Fruit fly (Drosophila melanogaster) whole organism, embryonic: Measurements from ENCODE around the gene bsh.
A peak's percentile ranks its signal among the peaks of the same experiment; 100 is the strongest.

Experiments used
- Bdp1 ChIP-seq: fragments of 200-800 bp; sonication (Bioruptor generic); optimal IDR thresholded peaks from 3 replicates; lab custom pipeline; 2016; ENCODE audit warnings: missing biosample characterization, missing genetic modification characterization
- CG10209 ChIP-seq: fragments of 200-800 bp; sonication (Bioruptor generic); optimal IDR thresholded peaks from 3 replicates; lab custom pipeline; 2017; ENCODE audit warnings: missing biosample characterization, mild to moderate bottlenecking, missing genetic modification characterization, missing genetic modification reagents
- CG1024 ChIP-seq: fragments of 200-800 bp; sonication (Bioruptor generic); IDR thresholded peaks from 2 replicates; pipeline ENCODE4 v1.3.6; 2022; ENCODE audit warnings: missing biosample characterization, missing genetic modification characterization
- CG10274 ChIP-seq: fragments of 200-800 bp; sonication (Bioruptor generic); optimal IDR thresholded peaks from 3 replicates; lab custom pipeline; 2017; ENCODE audit warnings: missing biosample characterization, mild to moderate bottlenecking, missing genetic modification characterization
- CG10321 ChIP-seq: fragments of 200-800 bp; sonication (Bioruptor generic); IDR thresholded peaks from 2 replicates; pipeline ENCODE4 v1.3.6; 2022; ENCODE audit warnings: missing biosample characterization, missing genetic modification characterization
- CG10959 ChIP-seq: fragments of 200-800 bp; sonication (Bioruptor generic); IDR thresholded peaks from 2 replicates; pipeline ENCODE4 v1.3.6; 2022; ENCODE audit warnings: missing biosample characterization, missing genetic modification characterization
- CG12744 ChIP-seq: fragments of 200-800 bp; sonication (Bioruptor generic); optimal IDR thresholded peaks from 2 replicates; lab custom pipeline; 2016; ENCODE audit warnings: missing biosample characterization, missing genetic modification characterization
- CG15011 ChIP-seq: fragments of 200-800 bp; sonication (Bioruptor generic); optimal IDR thresholded peaks from 3 replicates; lab custom pipeline; 2018; ENCODE audit warnings: missing biosample characterization, mild to moderate bottlenecking, missing genetic modification characterization
- CG17829 ChIP-seq: fragments of 200-800 bp; optimal IDR thresholded peaks from 2 replicates; lab custom pipeline; 2019; ENCODE audit warnings: missing biosample characterization, mild to moderate bottlenecking, missing genetic modification characterization, moderate library complexity
- CG18011 ChIP-seq: fragments of 200-800 bp; sonication (Bioruptor generic); optimal IDR thresholded peaks from 2 replicates; lab custom pipeline; 2017; ENCODE audit warnings: missing biosample characterization, missing genetic modification characterization, mild to moderate bottlenecking, moderate library complexity, missing genotype
- CG18262 ChIP-seq: fragments of 200-800 bp; optimal IDR thresholded peaks from 3 replicates; lab custom pipeline; 2019; ENCODE audit warnings: missing biosample characterization, mild to moderate bottlenecking, missing genetic modification characterization, moderate library complexity
- CG2199 ChIP-seq: fragments of 200-800 bp; sonication (Bioruptor generic); IDR thresholded peaks from 3 replicates; pipeline ENCODE4 v1.3.6; 2022; ENCODE audit warnings: missing biosample characterization, missing genetic modification characterization
- CG30020 ChIP-seq: fragments of 200-800 bp; optimal IDR thresholded peaks from 2 replicates; lab custom pipeline; 2019; ENCODE audit warnings: missing biosample characterization, mild to moderate bottlenecking, missing genetic modification characterization, moderate library complexity
- CG31224 ChIP-seq: fragments of 200-800 bp; sonication (Bioruptor generic); IDR thresholded peaks from 2 replicates; pipeline ENCODE4 v1.3.6; 2022; ENCODE audit warnings: missing biosample characterization, missing genetic modification characterization
- CG32767 ChIP-seq: fragments of 200-800 bp; sonication (Bioruptor generic); IDR thresholded peaks from 2 replicates; pipeline ENCODE4 v1.3.6; 2022; ENCODE audit warnings: missing biosample characterization, missing genetic modification characterization
- CG33213 ChIP-seq: fragments of 200-800 bp; sonication (Bioruptor generic); optimal IDR thresholded peaks from 3 replicates; lab custom pipeline; 2016; ENCODE audit warnings: missing biosample characterization, missing genetic modification characterization
- CG4820 ChIP-seq: fragments of 200-800 bp; sonication (Bioruptor generic); optimal IDR thresholded peaks from 3 replicates; lab custom pipeline; 2016; ENCODE audit warnings: missing biosample characterization, missing genetic modification characterization
- CG5180 ChIP-seq: fragments of 200-800 bp; sonication (Bioruptor generic); optimal IDR thresholded peaks from 3 replicates; lab custom pipeline; 2017; ENCODE audit warnings: missing biosample characterization, missing genetic modification characterization, mild to moderate bottlenecking, moderate library complexity, missing genetic modification reagents
- CG7556 ChIP-seq: fragments of 200-800 bp; sonication (Bioruptor generic); optimal IDR thresholded peaks from 2 replicates; lab custom pipeline; 2017; ENCODE audit warnings: missing biosample characterization, mild to moderate bottlenecking, missing genetic modification characterization
- CG7839 ChIP-seq: fragments of 200-800 bp; sonication (Bioruptor generic); optimal IDR thresholded peaks from 3 replicates; lab custom pipeline; 2018; ENCODE audit warnings: missing biosample characterization, mild to moderate bottlenecking, missing genetic modification characterization, moderate library complexity
- CHES-1-like ChIP-seq: fragments of 200-800 bp; sonication (Bioruptor generic); optimal IDR thresholded peaks from 2 replicates; lab custom pipeline; 2016; ENCODE audit warnings: missing biosample characterization, missing genetic modification characterization
- D ChIP-seq, 2 experiments: fragments of 200-800 bp in 1 of 2; fragments of >200 bp in 1 of 2; sonication (Bioruptor generic) in 1 of 2; optimal IDR thresholded peaks; 2 replicates in 1 of 2; 3 replicates in 1 of 2; lab custom pipeline; 2017; ENCODE audit warnings: mild to moderate bottlenecking in 1 of 2, missing biosample characterization in 1 of 2, missing genetic modification characterization in 1 of 2, missing genetic modification reagents in 1 of 2
- Dad ChIP-seq: fragments of 200-800 bp; sonication (Bioruptor generic); optimal IDR thresholded peaks from 3 replicates; lab custom pipeline; 2016; ENCODE audit warnings: missing biosample characterization, missing genetic modification characterization
- Eip74EF ChIP-seq, 2 experiments: fragments of 200-800 bp in 1 of 2; fragments of >200 bp in 1 of 2; sonication (Bioruptor generic) in 1 of 2; optimal IDR thresholded peaks; 2 replicates each; lab custom pipeline; 2017 to 2019; ENCODE audit warnings: missing biosample characterization in 2 of 2, missing genetic modification characterization in 2 of 2, mild to moderate bottlenecking in 1 of 2, moderate library complexity in 1 of 2
- Elba2 ChIP-seq: fragments of 200-800 bp; sonication (Bioruptor generic); optimal IDR thresholded peaks from 3 replicates; lab custom pipeline; 2016; ENCODE audit warnings: missing biosample characterization, missing genetic modification characterization
- Fer1 ChIP-seq: fragments of 200-800 bp; sonication (Bioruptor generic); optimal IDR thresholded peaks from 2 replicates; lab custom pipeline; 2017; ENCODE audit warnings: missing biosample characterization, mild to moderate bottlenecking, missing genetic modification characterization
- GATAe ChIP-seq: fragments of 200-800 bp; sonication (Bioruptor generic); conservative IDR thresholded peaks from 2 replicates; pipeline ENCODE4 v1.3.6; 2022; ENCODE audit warnings: missing biosample characterization, missing genetic modification characterization
- Hr78 ChIP-seq, 2 experiments: fragments of 200-800 bp in 1 of 2; fragments of >200 bp in 1 of 2; sonication (Bioruptor generic) in 1 of 2; optimal IDR thresholded peaks; 2 replicates each; lab custom pipeline; 2017 to 2019; ENCODE audit warnings: missing biosample characterization in 2 of 2, missing genetic modification characterization in 2 of 2, mild to moderate bottlenecking in 1 of 2, moderate library complexity in 1 of 2
- MESR4 ChIP-seq: fragments of 200-800 bp; sonication (Bioruptor generic); optimal IDR thresholded peaks from 2 replicates; lab custom pipeline; 2018; ENCODE audit warnings: missing biosample characterization, mild to moderate bottlenecking, missing genetic modification characterization, moderate library complexity
- Opbp ChIP-seq: fragments of 200-800 bp; sonication (Bioruptor generic); IDR thresholded peaks from 3 replicates; pipeline ENCODE4 v1.3.6; 2022; ENCODE audit warnings: missing biosample characterization, missing genetic modification characterization; ENCODE audit not compliant: partially characterized antibody
- Sry-β ChIP-seq: fragments of 200-800 bp; sonication (Bioruptor generic); optimal IDR thresholded peaks from 2 replicates; lab custom pipeline; 2018; ENCODE audit warnings: missing biosample characterization, mild to moderate bottlenecking, missing genetic modification characterization, moderate library complexity
- Stat92E ChIP-seq, 3 experiments: fragments of >200 bp in 2 of 3; fragments of 200-800 bp in 1 of 3; sonication (Bioruptor generic) in 1 of 3; optimal IDR thresholded peaks; 2 replicates each; lab custom pipeline; 2017 to 2019; ENCODE audit warnings: missing biosample characterization in 3 of 3, missing genetic modification characterization in 3 of 3, mild to moderate bottlenecking in 1 of 3, moderate library complexity in 1 of 3
- abd-A ChIP-seq: fragments of 200-800 bp; sonication (Bioruptor generic); optimal IDR thresholded peaks from 3 replicates; lab custom pipeline; 2019; ENCODE audit warnings: missing biosample characterization, mild to moderate bottlenecking, missing genetic modification characterization, moderate library complexity
- ato ChIP-seq: fragments of 200-800 bp; sonication (Bioruptor generic); IDR thresholded peaks from 2 replicates; pipeline ENCODE4 v1.3.6; 2022; ENCODE audit warnings: missing biosample characterization, missing genetic modification characterization; ENCODE audit not compliant: partially characterized antibody
- bigmax ChIP-seq: fragments of 200-800 bp; sonication (Bioruptor generic); optimal IDR thresholded peaks from 2 replicates; lab custom pipeline; 2018; ENCODE audit warnings: missing biosample characterization, mild to moderate bottlenecking, missing genetic modification characterization
- cwo ChIP-seq: fragments of 200-800 bp; sonication (Bioruptor generic); optimal IDR thresholded peaks from 3 replicates; lab custom pipeline; 2017; ENCODE audit warnings: missing biosample characterization, missing genetic modification characterization, mild to moderate bottlenecking, moderate library complexity, missing genetic modification reagents
- gcm ChIP-seq: fragments of 200-800 bp; sonication (Bioruptor generic); optimal IDR thresholded peaks from 2 replicates; lab custom pipeline; 2019; ENCODE audit warnings: missing biosample characterization, mild to moderate bottlenecking, missing genetic modification characterization, moderate library complexity
- gem ChIP-seq: fragments of 200-800 bp; sonication (Bioruptor generic); optimal IDR thresholded peaks from 2 replicates; lab custom pipeline; 2019; ENCODE audit warnings: missing biosample characterization, mild to moderate bottlenecking, missing genetic modification characterization, moderate library complexity
- gsb-n ChIP-seq: fragments of 200-800 bp; sonication (Bioruptor generic); optimal IDR thresholded peaks from 3 replicates; lab custom pipeline; 2018; ENCODE audit warnings: missing biosample characterization, mild to moderate bottlenecking, missing genetic modification characterization
- jumu ChIP-seq: fragments of 200-800 bp; sonication (Bioruptor generic); optimal IDR thresholded peaks from 3 replicates; lab custom pipeline; 2016; ENCODE audit warnings: missing biosample characterization, missing genetic modification characterization
- klu ChIP-seq: fragments of 200-800 bp; sonication (Bioruptor generic); IDR thresholded peaks from 2 replicates; pipeline ENCODE4 v1.3.6; 2022; ENCODE audit warnings: missing biosample characterization, missing genetic modification characterization
- kni ChIP-seq: fragments of 200-800 bp; sonication (Bioruptor generic); optimal IDR thresholded peaks from 3 replicates; lab custom pipeline; 2017; ENCODE audit warnings: mild to moderate bottlenecking, missing biosample characterization, missing genetic modification reagents, missing genetic modification characterization
- lmd ChIP-seq: fragments of 200-800 bp; sonication (Bioruptor generic); IDR thresholded peaks from 2 replicates; pipeline ENCODE4 v1.3.6; 2022; ENCODE audit warnings: missing biosample characterization, missing genetic modification characterization
- nmo ChIP-seq: fragments of 200-800 bp; sonication (Bioruptor generic); optimal IDR thresholded peaks from 2 replicates; lab custom pipeline; 2018; ENCODE audit warnings: missing biosample characterization, mild to moderate bottlenecking, missing genetic modification characterization, moderate library complexity
- prd ChIP-seq, 3 experiments: fragments of >200 bp in 2 of 3; fragments of 200-800 bp in 1 of 3; sonication (Bioruptor generic) in 1 of 3; optimal IDR thresholded peaks in 2 of 3; IDR thresholded peaks in 1 of 3; 2 replicates in 2 of 3; 3 replicates in 1 of 3; pipeline versions ENCODE4 v1.3.6 to Lab custom; 2017 to 2022; ENCODE audit warnings: missing biosample characterization in 1 of 3, missing genetic modification characterization in 1 of 3
- sens ChIP-seq: fragments of 200-800 bp; sonication (Bioruptor generic); peaks from one replicate; lab custom pipeline; 2016; ENCODE audit warnings: missing biosample characterization, missing genetic modification characterization

The bsh gene

DNA sequence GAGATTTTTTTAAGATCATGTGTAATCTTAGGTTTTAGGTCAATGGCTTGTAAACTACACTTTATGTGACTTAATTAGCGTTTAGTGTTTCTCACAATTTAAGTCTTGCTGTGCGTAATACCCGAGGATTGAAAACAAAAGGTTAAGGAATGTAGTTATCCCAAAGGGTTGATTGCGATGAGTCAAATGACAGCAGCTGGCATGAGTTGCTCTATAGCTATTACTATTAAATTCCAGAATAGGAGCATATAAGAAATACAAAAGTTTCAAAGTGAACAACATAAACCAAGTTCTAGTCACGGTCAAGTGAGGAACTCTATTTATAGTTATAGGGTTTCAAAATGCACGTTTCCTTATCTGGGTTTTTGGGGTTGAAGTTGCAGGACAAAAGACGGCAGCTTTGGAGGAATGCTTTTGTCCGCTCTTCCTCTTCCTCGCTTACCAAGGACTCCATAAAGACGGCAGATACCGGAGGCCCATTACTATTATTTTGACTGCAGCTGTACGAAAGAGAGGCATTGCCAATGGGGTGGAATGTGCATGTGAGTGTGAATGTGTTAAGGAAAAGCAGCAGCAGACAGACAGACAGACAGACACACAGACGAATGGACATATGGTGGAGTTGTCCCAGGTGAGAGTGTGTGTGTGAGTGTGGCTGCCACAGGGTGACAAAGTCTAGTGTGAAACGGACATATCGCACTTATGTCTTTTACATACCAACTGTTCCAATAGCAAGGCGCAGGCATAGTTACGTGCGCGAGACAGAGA lies 21.9 kb upstream of the bsh start (continued):
- TF ChIP-seq CG10321 (GFP tag; lab: Robert Waterston, UW) (no peak), CG4820 (GFP tag; lab: Kevin White, UChicago) (no peak), nmo (GFP tag; lab: Kevin White, UChicago) (peak; percentile 30), CG2199 (GFP tag; lab: Robert Waterston, UW) (0 out of 3 replicates have a peak, but pooled peaks have one; percentile 65), CG12744 (GFP tag; lab: Kevin White, UChicago) (no peak), CG31224 (no peak), Dad (GFP tag; lab: Kevin White, UChicago) (no peak), Opbp (GFP tag; lab: Robert Waterston, UW) (peak; percentile 35; the same call in 1 of the 3 replicates), CG5180 (GFP tag; lab: Kevin White, UChicago) (no peak), gem (no peak), Elba2 (GFP tag; lab: Kevin White, UChicago) (peak; percentile 1), CG32767 (GFP tag; lab: Robert Waterston, UW) (no peak), Sry-β (GFP tag; lab: Kevin White, UChicago) (no peak), jumu (GFP tag; lab: Kevin White, UChicago) (no peak), CG17829 (tag; lab: Kevin White, UChicago) (no peak), CG7556 (peak; percentile 21), Stat92E (GFP tag; optimal IDR thresholded peaks at IDR 0.05; lab: Kevin White, UChicago) (peak in 1 of 3 experiments; percentile 66), abd-A (tag; lab: Kevin White, UChicago) (peak; percentile 4), D (optimal IDR thresholded peaks at IDR 0.05; lab: Kevin White, UChicago) (no peak), D (GFP tag; optimal IDR thresholded peaks at IDR 0.05; lab: Kevin White, UChicago) (peak; percentile 30), CHES-1-like (no peak), Eip74EF (GFP tag; optimal IDR thresholded peaks at IDR 0.05; lab: Kevin White, UChicago) (peak in 1 of 2 experiments; percentile 36), CG18011 (no peak), CG10959 (no peak), Hr78 (GFP tag; optimal IDR thresholded peaks at IDR 0.05; lab: Kevin White, UChicago) (no peak), klu (GFP tag; lab: Robert Waterston, UW) (no peak), sens (GFP tag; lab: Kevin White, UChicago) (peak; percentile 23), CG30020 (peak; percentile 90), MESR4 (GFP tag; lab: Kevin White, UChicago) (no peak), kni (no peak), GATAe (GFP tag; lab: Robert Waterston, UW) (no peak), Bdp1 (GFP tag; lab: Kevin White, UChicago) (no peak), cwo (no peak), CG18262 (tag; lab: Kevin White, UChicago) (peak; percentile 15), CG10274 (GFP tag; lab: Kevin White, UChicago) (no peak), prd (optimal IDR thresholded peaks at IDR 0.05; lab: Kevin White, UChicago) (no peak), prd (GFP tag; IDR thresholded peaks at IDR 0.05; lab: Robert Waterston, UW) (no peak), CG10209 (GFP tag; lab: Kevin White, UChicago) (peak; percentile 39), bigmax (no peak), Fer1 (GFP tag; lab: Kevin White, UChicago) (no peak), gcm (GFP tag; lab: Kevin White, UChicago) (no peak), CG15011 (GFP tag; lab: Kevin White, UChicago) (no peak), lmd (GFP tag; lab: Robert Waterston, UW) (no peak), CG33213 (GFP tag; lab: Kevin White, UChicago) (no peak), ato (0 out of 2 replicates have a peak, but pooled peaks have one; percentile 22), gsb-n (tag; lab: Kevin White, UChicago) (no peak), CG7839 (tag; lab: Kevin White, UChicago) (no peak), CG1024 (GFP tag; lab: Robert Waterston, UW) (peak; percentile 36; the same call in 1 of the 2 replicates)
